Fruit fly (Drosophila melanogaster): ENCODE measurements around the gene jigr1.

The jigr1 gene

dm6 chr3R:25637294-25638174 is at the start of gene jigr1:
Gene jigr1 (plus strand): TSS chr3R:25637843.
- no peak for TF ChIP-seq ttk (optimal IDR thresholded peaks at IDR 0.05)
- no peak for TF ChIP-seq psq (optimal IDR thresholded peaks at IDR 0.05)
- TF ChIP-seq h (optimal IDR thresholded peaks at IDR 0.05): no peak
- no peak for TF ChIP-seq insv (optimal IDR thresholded peaks at IDR 0.05)
- TF ChIP-seq Sin3A (optimal IDR thresholded peaks at IDR 0.05): no peak
- no peak for TF ChIP-seq Myc (optimal IDR thresholded peaks at IDR 0.05)

dm6 chr3R:25588493-25588892 is 49.1 kb upstream of the jigr1 start:
- TF ChIP-seq psq (optimal IDR thresholded peaks at IDR 0.05) (no peak), Sin3A (optimal IDR thresholded peaks at IDR 0.05) (no peak), ttk (optimal IDR thresholded peaks at IDR 0.05) (no peak), h (optimal IDR thresholded peaks at IDR 0.05) (no peak), Myc (optimal IDR thresholded peaks at IDR 0.05) (no peak), insv (optimal IDR thresholded peaks at IDR 0.05) (no peak)

dm6 chr3R:25589168-25589567 is 48.5 kb upstream of the jigr1 start:
- no peak for TF ChIP-seq Sin3A (optimal IDR thresholded peaks at IDR 0.05)

dm6 chr3R:25590850-25591410 is 46.7 kb upstream of the jigr1 start:
- no peak for TF ChIP-seq ttk (optimal IDR thresholded peaks at IDR 0.05)
- no peak for TF ChIP-seq Myc (optimal IDR thresholded peaks at IDR 0.05)
- TF ChIP-seq insv (optimal IDR thresholded peaks at IDR 0.05): no peak
- no peak for TF ChIP-seq Sin3A (optimal IDR thresholded peaks at IDR 0.05)
- TF ChIP-seq psq (optimal IDR thresholded peaks at IDR 0.05): no peak

DNA sequence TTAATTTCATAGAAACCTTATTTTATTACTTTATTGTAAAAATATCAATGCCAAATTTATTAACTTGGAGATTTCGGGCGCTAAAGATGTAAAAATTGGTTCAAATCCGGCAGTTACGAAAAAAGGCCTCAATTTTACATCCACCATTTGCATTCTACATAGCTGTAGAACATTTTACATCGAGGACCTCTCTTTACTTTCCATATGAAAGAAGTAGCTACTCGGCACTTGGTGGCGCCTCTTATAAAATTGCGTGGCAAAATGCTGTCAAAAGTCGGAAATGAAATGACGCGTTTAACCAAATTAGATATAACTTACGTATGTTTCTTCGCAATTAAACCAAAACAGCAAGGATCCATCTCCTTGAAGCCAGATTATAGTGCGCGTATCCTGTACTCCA is 46.1 kb upstream of the jigr1 start:
- no peak for TF ChIP-seq psq (optimal IDR thresholded peaks at IDR 0.05)
- TF ChIP-seq Myc (optimal IDR thresholded peaks at IDR 0.05): no peak
- no peak for TF ChIP-seq Sin3A (optimal IDR thresholded peaks at IDR 0.05)
- TF ChIP-seq insv (optimal IDR thresholded peaks at IDR 0.05): no peak
- no peak for TF ChIP-seq h (optimal IDR thresholded peaks at IDR 0.05)
- no peak for TF ChIP-seq ttk (optimal IDR thresholded peaks at IDR 0.05)

dm6 chr3R:25594128-25594527 is 43.5 kb upstream of the jigr1 start:
- TF ChIP-seq Sin3A (optimal IDR thresholded peaks at IDR 0.05): no peak
- TF ChIP-seq psq (optimal IDR thresholded peaks at IDR 0.05): no peak
- TF ChIP-seq ttk (optimal IDR thresholded peaks at IDR 0.05): no peak
- no peak for TF ChIP-seq Myc (optimal IDR thresholded peaks at IDR 0.05)
- TF ChIP-seq h (optimal IDR thresholded peaks at IDR 0.05): no peak
- TF ChIP-seq insv (optimal IDR thresholded peaks at IDR 0.05): no peak

- TF ChIP-seq Myc (optimal IDR thresholded peaks at IDR 0.05) (no peak), ttk (optimal IDR thresholded peaks at IDR 0.05) (no peak), Sin3A (optimal IDR thresholded peaks at IDR 0.05) (no peak), insv (optimal IDR thresholded peaks at IDR 0.05) (no peak), h (optimal IDR thresholded peaks at IDR 0.05) (no peak), psq (optimal IDR thresholded peaks at IDR 0.05) (no peak)
Measured at dm6 chr3R:25596274-25597034, 41.2 kb upstream of the jigr1 start.

- no peak for TF ChIP-seq Myc (optimal IDR thresholded peaks at IDR 0.05)
- no peak for TF ChIP-seq Sin3A (optimal IDR thresholded peaks at IDR 0.05)
- TF ChIP-seq psq (optimal IDR thresholded peaks at IDR 0.05): no peak
Measured at dm6 chr3R:25609027-25609426, 28.6 kb upstream of the jigr1 start, which contains the start of gene ymp. Gene ymp (minus strand): TSS chr3R:25609127.

- no peak for TF ChIP-seq ttk (optimal IDR thresholded peaks at IDR 0.05)
Measured at dm6 chr3R:25613366-25613765, 24.3 kb upstream of the jigr1 start, which contains the start of gene CG5079. Gene CG5079 (plus strand): TSS chr3R:25613666.

DNA sequence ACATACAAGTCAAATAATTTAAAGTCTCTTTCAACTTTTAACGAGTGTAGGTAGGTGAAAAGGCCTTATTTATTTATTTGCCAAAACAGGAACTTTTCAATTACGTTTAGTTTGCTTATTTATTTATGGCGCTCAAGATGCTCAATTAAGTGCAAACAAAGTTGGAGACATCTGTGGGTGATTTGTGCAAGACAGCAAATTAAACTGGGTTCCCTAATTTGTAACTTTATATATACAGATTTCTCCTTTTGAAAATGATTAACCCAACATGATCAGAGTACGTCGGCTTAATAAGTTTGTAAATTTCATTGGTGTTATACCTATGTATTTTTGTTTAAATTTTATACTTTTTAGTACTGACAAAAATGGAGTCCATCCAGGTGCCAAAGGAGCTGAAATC is 19.5 kb upstream of the jigr1 start, which contains the start of gene CG5071:
Gene CG5071 (plus strand): TSS at position 301 of the 400 bp plus-strand sequence.
- TF ChIP-seq insv (optimal IDR thresholded peaks at IDR 0.05): no peak
- TF ChIP-seq Myc (optimal IDR thresholded peaks at IDR 0.05): no peak
- TF ChIP-seq h (optimal IDR thresholded peaks at IDR 0.05): no peak
- no peak for TF ChIP-seq ttk (optimal IDR thresholded peaks at IDR 0.05)
- TF ChIP-seq Sin3A (optimal IDR thresholded peaks at IDR 0.05): no peak
- no peak for TF ChIP-seq psq (optimal IDR thresholded peaks at IDR 0.05)

dm6 chr3R:25623800-25624791 is 13.5 kb upstream of the jigr1 start, which contains the start of gene Npl4:
Gene Npl4 (minus strand): TSS chr3R:25624662.
- no peak for TF ChIP-seq insv (optimal IDR thresholded peaks at IDR 0.05)
- no peak for TF ChIP-seq ttk (optimal IDR thresholded peaks at IDR 0.05)
- TF ChIP-seq h (optimal IDR thresholded peaks at IDR 0.05): no peak
- TF ChIP-seq Sin3A (optimal IDR thresholded peaks at IDR 0.05): no peak
- TF ChIP-seq psq (optimal IDR thresholded peaks at IDR 0.05): no peak
- TF ChIP-seq Myc (optimal IDR thresholded peaks at IDR 0.05): no peak

All from Kc167 (cell line).